Worm (Caenorhabditis elegans) whole organism, mixed stage, embryonic: Measurements from ENCODE around the gene srg-67.

Source experiments
- lsy-2 ChIP-seq: fragments of 150-350 bp; optimal IDR thresholded peaks from 2 replicates; lab custom pipeline; 2014; ENCODE audit warnings: missing biosample characterization, missing genetic modification characterization
- mab-5 ChIP-seq: fragments of 150-350 bp; optimal IDR thresholded peaks from 2 replicates; lab custom pipeline; 2014; ENCODE audit warnings: missing biosample characterization, missing genetic modification characterization
- nhr-237 ChIP-seq: fragments of 150-350 bp; optimal IDR thresholded peaks from 2 replicates; lab custom pipeline; 2014; ENCODE audit warnings: missing biosample characterization, missing genetic modification characterization
- nhr-28 ChIP-seq: fragments of 150-350 bp; optimal IDR thresholded peaks from 2 replicates; lab custom pipeline; 2014; ENCODE audit warnings: missing biosample characterization, missing genetic modification characterization
- nhr-76 ChIP-seq: sonication (generic microtip); optimal IDR thresholded peaks from 2 replicates; lab custom pipeline; 2017; ENCODE audit warnings: missing biosample characterization, missing genetic modification characterization
- pha-4 ChIP-seq: fragments of 150-350 bp; optimal IDR thresholded peaks from 2 replicates; lab custom pipeline; 2018; ENCODE audit warnings: missing biosample characterization, missing genetic modification reagents, missing genetic modification characterization
- snpc-4 ChIP-seq: fragments of 150-350 bp; optimal IDR thresholded peaks from 2 replicates; lab custom pipeline; 2014; ENCODE audit warnings: missing biosample characterization, missing genetic modification characterization
- tbx-8 ChIP-seq: fragments of 200-800 bp; sonication (Bioruptor generic); optimal IDR thresholded peaks from 2 replicates; lab custom pipeline; 2018; ENCODE audit warnings: mild to moderate bottlenecking, missing genetic modification characterization, moderate library complexity, missing compliant biosample characterization
- unc-39 ChIP-seq: fragments of 150-350 bp; optimal IDR thresholded peaks from 2 replicates; lab custom pipeline; 2014; ENCODE audit warnings: missing biosample characterization, missing genetic modification characterization
- ztf-11 ChIP-seq: fragments of 150-350 bp; optimal IDR thresholded peaks from 2 replicates; lab custom pipeline; 2014; ENCODE audit warnings: missing biosample characterization, missing genetic modification characterization

- TF ChIP-seq pha-4 (tag; lab: Kevin White, UChicago) (no peak), tbx-8 (GFP tag; lab: Kevin White, UChicago) (no peak), unc-39 (no peak), lsy-2 (no peak), nhr-28 (no peak), ztf-11 (tag; lab: Kevin White, UChicago) (no peak), snpc-4 (no peak), nhr-76 (no peak), nhr-237 (tag; lab: Kevin White, UChicago) (no peak), mab-5 (tag; lab: Kevin White, UChicago) (no peak)
Observed at ce11 chrV:5426337-5426736, 36.5 kb downstream of the srg-67 start.
